Fruit fly (Drosophila melanogaster): ENCODE measurements around the gene CG3552.

CG3552 gene

dm6 chr3L:9410754-9411423 is 45.2 kb upstream of the CG3552 start, which contains the start of the genes CG4022 and Cpsf5 (continued):
- TF ChIP-seq CG6791 (GFP tag; IDR thresholded peaks at IDR 0.05; ENCODE audit: partially characterized antibody) (no peak), kay (GFP tag; optimal IDR thresholded peaks at IDR 0.05) (peak; percentile 71), CG8478 (optimal IDR thresholded peaks at IDR 0.05) (no peak), danr (GFP tag; IDR thresholded peaks at IDR 0.05) (peak; percentile 52; the same call in 1 of the 2 replicates), CG10979 (tag; optimal IDR thresholded peaks at IDR 0.05) (peak; percentile 74), MBD-R2 (GFP tag; IDR thresholded peaks at IDR 0.05) (peak; percentile 84), eve (GFP tag; optimal IDR thresholded peaks at IDR 0.05) (no peak), CG3163 (GFP tag; optimal IDR thresholded peaks at IDR 0.05) (peak; percentile 18), Fer1 (GFP tag; optimal IDR thresholded peaks at IDR 0.05) (peak; percentile 82), Lpt (GFP tag; optimal IDR thresholded peaks at IDR 0.05) (no peak), NK7.1 (GFP tag; optimal IDR thresholded peaks at IDR 0.05) (no peak), gsb-n (tag; optimal IDR thresholded peaks at IDR 0.05) (peak; percentile 84), CG43689 (GFP tag; IDR thresholded peaks at IDR 0.05) (peak; percentile 71; the same call in 1 of the 2 replicates), fd102C (GFP tag; optimal IDR thresholded peaks at IDR 0.05) (no peak), CG15479 (GFP tag; optimal IDR thresholded peaks at IDR 0.05) (peak; percentile 66), CG15269 (tag; optimal IDR thresholded peaks at IDR 0.05) (peak; percentile 88), CG16813 (GFP tag; IDR thresholded peaks at IDR 0.05; ENCODE audit: partially characterized antibody) (peak; percentile 48; the same call in 1 of the 3 replicates), dysf (GFP tag; IDR thresholded peaks at IDR 0.05) (peak; percentile 84), CG17568 (GFP tag; optimal IDR thresholded peaks at IDR 0.05) (peak; percentile 63), CG6654 (GFP tag; optimal IDR thresholded peaks at IDR 0.05) (no peak), cad (GFP tag; optimal IDR thresholded peaks at IDR 0.05) (no peak), sd (tag; optimal IDR thresholded peaks at IDR 0.05) (peak; percentile 47), psq (GFP tag; optimal IDR thresholded peaks at IDR 0.05) (no peak), esg (GFP tag; conservative IDR thresholded peaks at IDR 0.05) (peak; percentile 79), E2f1 (GFP tag; IDR thresholded peaks at IDR 0.05) (peak; percentile 79), mirr (GFP tag; optimal IDR thresholded peaks at IDR 0.05) (peak; percentile 48), Trl (optimal IDR thresholded peaks at IDR 0.05) (no peak), Trl (GFP tag; optimal IDR thresholded peaks at IDR 0.05) (peak; percentile 57), phol (tag; optimal IDR thresholded peaks at IDR 0.05) (peak; percentile 94), dmrt11E (tag; optimal IDR thresholded peaks at IDR 0.05) (peak; percentile 86), dati (GFP tag; IDR thresholded peaks at IDR 0.05) (peak; percentile 25; the same call in 1 of the 2 replicates), pan (optimal IDR thresholded peaks at IDR 0.05) (no peak), pan (GFP tag; optimal IDR thresholded peaks at IDR 0.05 in 1 of 2, IDR thresholded peaks at IDR 0.05 in 1 of 2) (peak in 1 of 2 experiments; percentile 86), CG2120 (GFP tag; optimal IDR thresholded peaks at IDR 0.05) (peak; percentile 89), Dref (GFP tag; IDR thresholded peaks at IDR 0.05) (peak; percentile 48), NfI (GFP tag; optimal IDR thresholded peaks at IDR 0.05) (peak; percentile 87), Bteb2 (GFP tag; optimal IDR thresholded peaks at IDR 0.05) (peak; percentile 48), CG30020 (tag; optimal IDR thresholded peaks at IDR 0.05) (peak; percentile 78), CG12155 (GFP tag; optimal IDR thresholded peaks at IDR 0.05) (peak; percentile 82), Hr78 (GFP tag; optimal IDR thresholded peaks at IDR 0.05) (no peak), crp (GFP tag; optimal IDR thresholded peaks at IDR 0.05) (peak in 1 of 2 experiments; percentile 53), Deaf1 (tag; optimal IDR thresholded peaks at IDR 0.05) (peak; percentile 60), CG10147 (GFP tag; optimal IDR thresholded peaks at IDR 0.05) (peak; percentile 71), her (GFP tag; optimal IDR thresholded peaks at IDR 0.05) (no peak), sr (GFP tag; IDR thresholded peaks at IDR 0.05) (0 out of 3 replicates have a peak, but pooled peaks have one; percentile 17), CG31441 (GFP tag; IDR thresholded peaks at IDR 0.05) (peak; percentile 79), CG4424 (GFP tag; optimal IDR thresholded peaks at IDR 0.05) (peak; percentile 86), trh (GFP tag; optimal IDR thresholded peaks at IDR 0.05) (peak; percentile 65), CG18262 (tag; optimal IDR thresholded peaks at IDR 0.05) (peak; percentile 84), CG18011 (GFP tag; optimal IDR thresholded peaks at IDR 0.05) (peak; percentile 58)

All from whole organism, embryonic.